Fruit fly (Drosophila melanogaster) whole organism, prepupa: Measurements from ENCODE around the gene CG7218.
A peak's percentile ranks its signal among the peaks of the same experiment; 100 is the strongest.

Experiments
- CG11902 ChIP-seq: fragments of 200-800 bp; sonication (Bioruptor generic); optimal IDR thresholded peaks from 3 replicates; lab custom pipeline; 2016; ENCODE audit warnings: missing biosample characterization, missing genetic modification characterization
- Eip75B ChIP-seq: fragments of 200-800 bp; sonication (Bioruptor generic); optimal IDR thresholded peaks from 3 replicates; lab custom pipeline; 2016; ENCODE audit warnings: missing biosample characterization, missing genetic modification characterization

Gene CG7218

dm6 chr3R:18111709-18112110 is 52.5 kb downstream of the CG7218 start:
- no peak for TF ChIP-seq CG11902
- TF ChIP-seq Eip75B, result peak; percentile 4
